Worm (Caenorhabditis elegans) whole organism, L4 larva: ENCODE results near the gene F18E9.3.

Experiments
- F26F4.8 ChIP-seq: fragments of 200-800 bp; sonication (Bioruptor generic); conservative IDR thresholded peaks from 2 replicates; pipeline ENCODE4 v1.3.6; 2022; ENCODE audit warnings: missing genetic modification characterization, missing compliant biosample characterization
- T26A8.4 ChIP-seq: fragments of 200-800 bp; sonication (Bioruptor generic); IDR thresholded peaks from 2 replicates; pipeline ENCODE4 v1.3.6; 2022; ENCODE audit warnings: missing genetic modification characterization, missing compliant biosample characterization
- ceh-28 ChIP-seq: fragments of 150-350 bp; optimal IDR thresholded peaks from 2 replicates; lab custom pipeline; 2014; ENCODE audit warnings: missing biosample characterization, missing genetic modification reagents, missing genetic modification characterization
- daf-12 ChIP-seq: fragments of 150-350 bp; optimal IDR thresholded peaks from 2 replicates; lab custom pipeline; 2014; ENCODE audit warnings: missing biosample characterization, missing genetic modification reagents, missing genetic modification characterization
- daf-8 ChIP-seq: fragments of 200-800 bp; sonication (Bioruptor generic); IDR thresholded peaks from 2 replicates; pipeline ENCODE4 v1.3.6; 2022; ENCODE audit warnings: missing genetic modification characterization, missing compliant biosample characterization
- dmd-8 ChIP-seq: fragments of 200-800 bp; sonication (Bioruptor generic); IDR thresholded peaks from 2 replicates; pipeline ENCODE4 v1.3.6; 2022; ENCODE audit warnings: missing genetic modification characterization, missing compliant biosample characterization
- dve-1 ChIP-seq: sonication (generic microtip); optimal IDR thresholded peaks from 2 replicates; lab custom pipeline; 2017; ENCODE audit warnings: antibody characterized with exemption, mild to moderate bottlenecking, missing genetic modification characterization, missing compliant biosample characterization; ENCODE audit not compliant: insufficient read depth
- madf-9 ChIP-seq: fragments of 200-800 bp; sonication (Bioruptor generic); conservative IDR thresholded peaks from 2 replicates; pipeline ENCODE4 v1.3.6; 2022; ENCODE audit warnings: missing genetic modification reagents, missing genetic modification characterization, missing compliant biosample characterization
- nhr-10 ChIP-seq: fragments of 150-350 bp; optimal IDR thresholded peaks from 2 replicates; lab custom pipeline; 2014; ENCODE audit warnings: missing biosample characterization, missing genetic modification characterization
- nhr-41 ChIP-seq: fragments of 200-800 bp; sonication (Bioruptor generic); IDR thresholded peaks from 2 replicates; pipeline ENCODE4 v1.3.6; 2022; ENCODE audit warnings: missing genetic modification reagents, missing genetic modification characterization, missing compliant biosample characterization
- nhr-77 ChIP-seq: fragments of 150-350 bp; optimal IDR thresholded peaks from 2 replicates; lab custom pipeline; 2014; ENCODE audit warnings: missing biosample characterization, missing genetic modification characterization
- php-3 ChIP-seq: fragments of 200-800 bp; sonication (Bioruptor generic); IDR thresholded peaks from 2 replicates; pipeline ENCODE4 v1.3.6; 2022; ENCODE audit warnings: missing genetic modification reagents, missing genetic modification characterization, missing compliant biosample characterization
- unc-130 ChIP-seq: sonication (generic microtip); optimal IDR thresholded peaks from 2 replicates; lab custom pipeline; 2016; ENCODE audit warnings: missing genetic modification reagents, missing genetic modification characterization, missing compliant biosample characterization
- zfp-3 ChIP-seq: fragments of 200-800 bp; sonication (Bioruptor generic); conservative IDR thresholded peaks from 2 replicates; pipeline ENCODE4 v1.3.6; 2022; ENCODE audit warnings: missing genetic modification reagents, missing genetic modification characterization, missing compliant biosample characterization
- ztf-7 ChIP-seq: fragments of 150-350 bp; optimal IDR thresholded peaks from 2 replicates; lab custom pipeline; 2014; ENCODE audit warnings: missing biosample characterization, missing genetic modification characterization

Gene F18E9.3

DNA sequence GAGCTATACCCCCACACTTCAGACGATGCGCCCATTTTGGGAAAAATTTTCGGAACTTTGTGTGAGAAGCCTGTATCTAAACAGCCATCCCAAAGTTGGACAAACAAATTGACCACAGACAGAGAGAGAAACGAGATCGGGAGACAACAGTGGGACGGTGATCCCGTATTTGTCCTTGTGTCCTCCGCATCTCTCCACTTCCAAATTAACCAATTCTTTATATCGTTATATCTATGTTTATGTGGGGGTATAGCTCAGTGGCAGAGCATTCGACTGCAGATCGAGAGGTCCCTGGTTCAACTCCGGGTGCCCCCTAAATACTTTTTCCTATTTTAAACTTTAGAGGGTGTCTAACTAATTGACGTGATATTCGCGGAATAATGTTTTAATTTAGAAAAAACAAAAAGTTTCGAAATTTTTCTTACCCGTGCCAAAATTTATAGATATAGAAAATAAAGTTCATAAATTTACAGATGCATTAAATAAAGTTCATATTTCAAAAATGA, 52.8 kb downstream of the F18E9.3 start (continued):
- TF ChIP-seq F26F4.8 (GFP tag; lab: Robert Waterston, UW) (peak; percentile 93), dmd-8 (GFP tag; lab: Robert Waterston, UW) (no peak; the same call in 1 of the 2 replicates), T26A8.4 (GFP tag; lab: Robert Waterston, UW) (no peak), nhr-10 (tag; lab: Kevin White, UChicago) (no peak), dve-1 (tag; lab: Kevin White, UChicago) (peak; percentile 31), zfp-3 (GFP tag; lab: Robert Waterston, UW) (no peak; the same call in 1 of the 2 replicates), madf-9 (GFP tag; lab: Robert Waterston, UW) (no peak; the same call in 1 of the 2 replicates), nhr-41 (GFP tag; lab: Robert Waterston, UW) (0 out of 2 replicates have a peak, but pooled peaks have one; percentile 11), ceh-28 (tag; lab: Kevin White, UChicago) (no peak), daf-12 (no peak), nhr-77 (tag; lab: Kevin White, UChicago) (no peak), daf-8 (GFP tag; lab: Robert Waterston, UW) (no peak), unc-130 (no peak), php-3 (GFP tag; lab: Robert Waterston, UW) (peak; percentile 48; the same call in 1 of the 2 replicates), ztf-7 (tag; lab: Kevin White, UChicago) (no peak)
